Fruit fly (Drosophila melanogaster): ENCODE data around the gene ninaA.

ninaA gene

dm6 chr2L:850727-851257 is 26.3 kb upstream of the ninaA start, which contains the start of gene drongo (continued):
- TF ChIP-seq CG12391 (tag; optimal IDR thresholded peaks at IDR 0.05), result peak; percentile 61
- peak; percentile 24; the same call in 1 of the 3 replicates for TF ChIP-seq row (GFP tag; IDR thresholded peaks at IDR 0.05)
- peak; percentile 34; the same call in 1 of the 2 replicates for TF ChIP-seq Atf6 (GFP tag; IDR thresholded peaks at IDR 0.05)
- TF ChIP-seq pho (GFP tag; optimal IDR thresholded peaks at IDR 0.05), result peak; percentile 37
- no peak for TF ChIP-seq Hmx (GFP tag; optimal IDR thresholded peaks at IDR 0.05)
- peak; percentile 95 for TF ChIP-seq Dref (GFP tag; IDR thresholded peaks at IDR 0.05)
- peak; percentile 70 for TF ChIP-seq CG17912 (GFP tag; optimal IDR thresholded peaks at IDR 0.05)
- TF ChIP-seq CG10366 (GFP tag; IDR thresholded peaks at IDR 0.05), result no peak
- peak; percentile 32; the same call in 1 of the 2 replicates for TF ChIP-seq CG14441 (GFP tag; IDR thresholded peaks at IDR 0.05)
- TF ChIP-seq da (GFP tag; optimal IDR thresholded peaks at IDR 0.05), result peak; percentile 13
- peak; percentile 90 for TF ChIP-seq HLHmδ (GFP tag; optimal IDR thresholded peaks at IDR 0.05)
- TF ChIP-seq Ets97D (GFP tag; optimal IDR thresholded peaks at IDR 0.05), result peak; percentile 66
- TF ChIP-seq danr (GFP tag; IDR thresholded peaks at IDR 0.05), result no peak
- peak; percentile 55 for TF ChIP-seq caup (GFP tag; optimal IDR thresholded peaks at IDR 0.05; ENCODE audit: severe bottlenecking)
- peak; percentile 37 for TF ChIP-seq Sin3A (optimal IDR thresholded peaks at IDR 0.05)
- no peak for TF ChIP-seq CG14667 (GFP tag; IDR thresholded peaks at IDR 0.05)
- TF ChIP-seq Dll (GFP tag; IDR thresholded peaks at IDR 0.05; ENCODE audit: partially characterized antibody), result peak; percentile 45; the same call in 1 of the 4 replicates
- peak; percentile 69 for TF ChIP-seq CG12769 (tag; optimal IDR thresholded peaks at IDR 0.05)
- TF ChIP-seq CG9437 (GFP tag; optimal IDR thresholded peaks at IDR 0.05), result peak; percentile 28
- TF ChIP-seq slbo (GFP tag; IDR thresholded peaks at IDR 0.05), result peak; percentile 33
- peak; percentile 76 for TF ChIP-seq nom (GFP tag; optimal IDR thresholded peaks at IDR 0.05)
- peak; percentile 92 for TF ChIP-seq CG12659 (GFP tag; optimal IDR thresholded peaks at IDR 0.05)
- TF ChIP-seq Antp (GFP tag; optimal IDR thresholded peaks at IDR 0.05), result peak; percentile 13
- TF ChIP-seq gfzf (GFP tag; optimal IDR thresholded peaks at IDR 0.05), result peak; percentile 100
- TF ChIP-seq lab (GFP tag; optimal IDR thresholded peaks at IDR 0.05), result peak; percentile 71
- TF ChIP-seq Hr51 (GFP tag; optimal IDR thresholded peaks at IDR 0.05), result peak in 1 of 2 experiments; percentile 14
- peak; percentile 47; the same call in 1 of the 2 replicates for TF ChIP-seq NFAT (GFP tag; IDR thresholded peaks at IDR 0.05)
- TF ChIP-seq CG12236 (GFP tag; optimal IDR thresholded peaks at IDR 0.05), result no peak
- TF ChIP-seq sd (tag; optimal IDR thresholded peaks at IDR 0.05), result peak; percentile 86
- peak; percentile 33 for TF ChIP-seq gcm (GFP tag; optimal IDR thresholded peaks at IDR 0.05)
- TF ChIP-seq chm (GFP tag; IDR thresholded peaks at IDR 0.05), result peak; percentile 87
- TF ChIP-seq CG2199 (GFP tag; IDR thresholded peaks at IDR 0.05), result peak; percentile 73; the same call in 1 of the 3 replicates
- 0 out of 2 replicates have a peak, but pooled peaks have one; percentile 23 for TF ChIP-seq Drgx (GFP tag; IDR thresholded peaks at IDR 0.05)
- TF ChIP-seq CG18262 (tag; optimal IDR thresholded peaks at IDR 0.05), result peak; percentile 9
- peak; percentile 97 for TF ChIP-seq Jarid2 (GFP tag; optimal IDR thresholded peaks at IDR 0.05)
- TF ChIP-seq tgo (GFP tag; IDR thresholded peaks at IDR 0.05), result no peak
- TF ChIP-seq CG6254 (GFP tag; optimal IDR thresholded peaks at IDR 0.05), result no peak
- TF ChIP-seq Eip74EF (GFP tag; optimal IDR thresholded peaks at IDR 0.05), result peak in 1 of 2 experiments; percentile 10
- no peak for TF ChIP-seq Kr (GFP tag; optimal IDR thresholded peaks at IDR 0.05)
- no peak for TF ChIP-seq dmrt11E (tag; optimal IDR thresholded peaks at IDR 0.05)
- TF ChIP-seq MBD-R2 (GFP tag; IDR thresholded peaks at IDR 0.05), result peak; percentile 37
- peak; percentile 67 for TF ChIP-seq HmgD (GFP tag; optimal IDR thresholded peaks at IDR 0.05)
- TF ChIP-seq CG15696 (tag; optimal IDR thresholded peaks at IDR 0.05), result no peak
- no peak for TF ChIP-seq usp (GFP tag; optimal IDR thresholded peaks at IDR 0.05)
- TF ChIP-seq CG3281 (GFP tag; optimal IDR thresholded peaks at IDR 0.05), result peak; percentile 41
- TF ChIP-seq Gug (GFP tag; IDR thresholded peaks at IDR 0.05), result peak; percentile 18; the same call in 1 of the 4 replicates
- TF ChIP-seq chif (GFP tag; optimal IDR thresholded peaks at IDR 0.05), result peak; percentile 6 to 44
- TF ChIP-seq pfk (GFP tag; optimal IDR thresholded peaks at IDR 0.05), result peak; percentile 99
- TF ChIP-seq MESR4 (GFP tag; optimal IDR thresholded peaks at IDR 0.05), result peak; percentile 83

Measured in whole organism, embryonic.